Fruit fly (Drosophila melanogaster): ENCODE data around the gene Reck.

dm6 chr3L:14974952-14975351, 38.9 kb downstream of the Reck start:
- TF ChIP-seq CG13204 (GFP tag; optimal IDR thresholded peaks at IDR 0.05) (no peak), EcR (GFP tag; optimal IDR thresholded peaks at IDR 0.05) (no peak), CG8159 (tag; optimal IDR thresholded peaks at IDR 0.05) (no peak), CG8301 (tag; optimal IDR thresholded peaks at IDR 0.05) (no peak), Pif1A (GFP tag; optimal IDR thresholded peaks at IDR 0.05) (no peak), CG32121 (GFP tag; IDR thresholded peaks at IDR 0.05) (no peak), rn (GFP tag; IDR thresholded peaks at IDR 0.05) (no peak), gl (tag; optimal IDR thresholded peaks at IDR 0.05) (no peak), CG9948 (tag; optimal IDR thresholded peaks at IDR 0.05) (no peak), fd96Ca (GFP tag; IDR thresholded peaks at IDR 0.05) (no peak), CG14655 (GFP tag; optimal IDR thresholded peaks at IDR 0.05) (no peak), D1 (tag; optimal IDR thresholded peaks at IDR 0.05) (no peak), CG17806 (tag; optimal IDR thresholded peaks at IDR 0.05) (no peak)

Measured in whole organism, pupa.